Worm (Caenorhabditis elegans) whole organism, L3 larva: Measurements from ENCODE around the gene sma-1.

Experiments
- R02D3.7 ChIP-seq: fragments of 150-350 bp; optimal IDR thresholded peaks from 2 replicates; lab custom pipeline; 2014; ENCODE audit warnings: missing biosample characterization, missing genetic modification characterization
- ZK546.5 ChIP-seq: sonication (generic microtip); optimal IDR thresholded peaks from 2 replicates; lab custom pipeline; 2017; ENCODE audit warnings: missing biosample characterization, missing genetic modification characterization
- ama-1 ChIP-seq: fragments of 150-350 bp; optimal IDR thresholded peaks from 2 replicates; lab custom pipeline; 2018
- ceh-28 ChIP-seq: fragments of 150-350 bp; optimal IDR thresholded peaks from 2 replicates; lab custom pipeline; 2014; ENCODE audit warnings: missing biosample characterization, missing genetic modification reagents, missing genetic modification characterization
- ceh-82 ChIP-seq: fragments of 150-350 bp; optimal IDR thresholded peaks from 2 replicates; lab custom pipeline; 2014; ENCODE audit warnings: missing biosample characterization, missing genetic modification characterization
- daf-12 ChIP-seq: fragments of 150-350 bp; optimal IDR thresholded peaks from 2 replicates; lab custom pipeline; 2014; ENCODE audit warnings: missing biosample characterization, missing genetic modification reagents, missing genetic modification characterization
- egl-27 ChIP-seq: sonication (generic microtip); optimal IDR thresholded peaks from 4 replicates; lab custom pipeline; 2017; ENCODE audit warnings: missing biosample characterization, missing genetic modification reagents, missing genetic modification characterization
- egl-5 ChIP-seq: fragments of 150-350 bp; optimal IDR thresholded peaks from 2 replicates; lab custom pipeline; 2017; ENCODE audit warnings: missing biosample characterization, missing genetic modification reagents, missing genetic modification characterization, inconsistent platforms
- elt-1 ChIP-seq: fragments of 150-350 bp; optimal IDR thresholded peaks from 2 replicates; lab custom pipeline; 2014; ENCODE audit warnings: missing biosample characterization, missing genetic modification characterization
- elt-2 ChIP-seq: sonication (generic microtip); optimal IDR thresholded peaks from 2 replicates; lab custom pipeline; 2016; ENCODE audit warnings: missing genetic modification reagents, mild to moderate bottlenecking, missing genetic modification characterization, missing compliant biosample characterization
- elt-3 ChIP-seq, 3 experiments: fragments of 150-350 bp in 1 of 3; sonication (generic microtip) in 2 of 3; optimal IDR thresholded peaks; 2 replicates in 2 of 3; 4 replicates in 1 of 3; lab custom pipeline; 2014 to 2017; ENCODE audit warnings: missing biosample characterization in 3 of 3, missing genetic modification characterization in 3 of 3
- eor-1 ChIP-seq, 2 experiments: fragments of 150-350 bp; optimal IDR thresholded peaks; 2 replicates each; lab custom pipeline; 2014 to 2018; ENCODE audit warnings: missing biosample characterization in 2 of 2, missing genetic modification characterization in 2 of 2
- fkh-10 ChIP-seq: sonication (generic microtip); optimal IDR thresholded peaks from 2 replicates; lab custom pipeline; 2017; ENCODE audit warnings: missing biosample characterization, missing genetic modification reagents, missing genetic modification characterization
- fkh-2 ChIP-seq: fragments of 150-350 bp; optimal IDR thresholded peaks from 2 replicates; lab custom pipeline; 2014; ENCODE audit warnings: missing biosample characterization, missing genetic modification reagents, missing genetic modification characterization
- jun-1 ChIP-seq: fragments of 150-350 bp; optimal IDR thresholded peaks from 2 replicates; lab custom pipeline; 2014; ENCODE audit warnings: missing biosample characterization, missing genetic modification reagents, missing genetic modification characterization
- lin-15B ChIP-seq: fragments of 150-350 bp; optimal IDR thresholded peaks from 2 replicates; lab custom pipeline; 2014; ENCODE audit warnings: missing biosample characterization, missing genetic modification characterization
- lin-39 ChIP-seq: fragments of 150-350 bp; optimal IDR thresholded peaks from 2 replicates; lab custom pipeline; 2018; ENCODE audit warnings: missing biosample characterization, missing genetic modification reagents, missing genetic modification characterization
- lsy-12 ChIP-seq: sonication (generic microtip); optimal IDR thresholded peaks from 2 replicates; lab custom pipeline; 2016; ENCODE audit warnings: mild to moderate bottlenecking, missing genetic modification characterization, missing compliant biosample characterization
- mdl-1 ChIP-seq: fragments of 150-350 bp; optimal IDR thresholded peaks from 2 replicates; lab custom pipeline; 2014; ENCODE audit warnings: missing biosample characterization, missing genetic modification characterization
- mml-1 ChIP-seq: fragments of 150-350 bp; sonication (generic microtip); optimal IDR thresholded peaks from 3 replicates; lab custom pipeline; 2014; ENCODE audit warnings: missing biosample characterization, missing genetic modification characterization
- nfya-1 ChIP-seq: sonication (generic microtip); optimal IDR thresholded peaks from 2 replicates; lab custom pipeline; 2017; ENCODE audit warnings: missing genetic modification characterization, mild to moderate bottlenecking, missing compliant biosample characterization, antibody characterized with exemption, moderate library complexity; ENCODE audit not compliant: insufficient read depth
- nhr-11 ChIP-seq: fragments of 150-350 bp; optimal IDR thresholded peaks from 2 replicates; lab custom pipeline; 2014; ENCODE audit warnings: missing biosample characterization, missing genetic modification characterization
- nhr-12 ChIP-seq: fragments of 150-350 bp; optimal IDR thresholded peaks from 2 replicates; lab custom pipeline; 2014; ENCODE audit warnings: missing biosample characterization, missing genetic modification characterization
- nhr-23 ChIP-seq: fragments of 150-350 bp; optimal IDR thresholded peaks from 2 replicates; lab custom pipeline; 2014; ENCODE audit warnings: missing biosample characterization, missing genetic modification reagents, missing genetic modification characterization
- nhr-237 ChIP-seq: fragments of 150-350 bp; optimal IDR thresholded peaks from 2 replicates; lab custom pipeline; 2014; ENCODE audit warnings: missing biosample characterization, missing genetic modification characterization
- nhr-25 ChIP-seq: sonication (generic microtip); optimal IDR thresholded peaks from 2 replicates; lab custom pipeline; 2017; ENCODE audit warnings: missing biosample characterization, missing genetic modification characterization
- nhr-43 ChIP-seq: sonication (generic microtip); optimal IDR thresholded peaks from 2 replicates; lab custom pipeline; 2016; ENCODE audit warnings: mild to moderate bottlenecking, missing genetic modification characterization, missing compliant biosample characterization; ENCODE audit not compliant: poor library complexity, severe bottlenecking
- nhr-76 ChIP-seq: fragments of 150-350 bp; sonication (generic microtip); optimal IDR thresholded peaks from 5 replicates; lab custom pipeline; 2014; ENCODE audit warnings: missing biosample characterization, missing genetic modification characterization
- nhr-77 ChIP-seq: fragments of 150-350 bp; optimal IDR thresholded peaks from 2 replicates; lab custom pipeline; 2014; ENCODE audit warnings: missing biosample characterization, missing genetic modification characterization
- pha-4 ChIP-seq: fragments of 150-350 bp; optimal IDR thresholded peaks from 2 replicates; lab custom pipeline; 2014; ENCODE audit warnings: missing biosample characterization, missing genetic modification reagents, missing genetic modification characterization
- pqm-1 ChIP-seq: fragments of 150-350 bp; optimal IDR thresholded peaks from 2 replicates; lab custom pipeline; 2017; ENCODE audit warnings: missing biosample characterization, missing genetic modification characterization, inconsistent platforms
- sea-2 ChIP-seq: fragments of 150-350 bp; sonication (generic microtip); optimal IDR thresholded peaks from 4 replicates; lab custom pipeline; 2014; ENCODE audit warnings: missing biosample characterization, missing genetic modification reagents, missing genetic modification characterization
- skn-1 ChIP-seq: fragments of 150-350 bp; optimal IDR thresholded peaks from 2 replicates; lab custom pipeline; 2014; ENCODE audit warnings: missing biosample characterization, missing genetic modification characterization
- snpc-4 ChIP-seq: fragments of 150-350 bp; optimal IDR thresholded peaks from 2 replicates; lab custom pipeline; 2014; ENCODE audit warnings: missing biosample characterization, missing genetic modification characterization
- unc-39 ChIP-seq: sonication (generic microtip); optimal IDR thresholded peaks from 4 replicates; lab custom pipeline; 2017; ENCODE audit warnings: missing biosample characterization, missing genetic modification characterization
- zag-1 ChIP-seq: fragments of 150-350 bp; optimal IDR thresholded peaks from 2 replicates; lab custom pipeline; 2014; ENCODE audit warnings: missing biosample characterization, missing genetic modification characterization
- ztf-4 ChIP-seq: fragments of 150-350 bp; optimal IDR thresholded peaks from 2 replicates; lab custom pipeline; 2014; ENCODE audit warnings: missing biosample characterization, missing genetic modification characterization

sma-1 gene

DNA sequence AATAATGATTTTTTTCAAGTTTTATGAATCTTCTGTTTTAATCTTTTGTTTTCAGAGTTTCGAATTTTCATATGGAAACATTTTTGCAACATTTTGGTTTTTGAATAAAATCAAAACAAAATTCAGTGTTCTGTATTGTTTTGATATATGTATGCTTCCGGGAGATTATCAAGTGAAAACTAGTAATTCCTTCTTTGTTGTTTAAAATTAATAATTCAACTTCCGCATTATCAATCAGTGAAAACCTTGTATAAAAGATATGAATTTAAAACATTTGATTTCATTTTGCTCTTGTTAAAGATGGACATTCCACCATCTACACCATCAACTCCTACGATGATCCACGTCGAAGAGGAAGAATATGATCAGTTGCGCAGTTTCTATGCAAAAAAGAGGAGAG, 19.5 kb upstream of the sma-1 start, which contains the start of gene sulp-5:
TSS of gene sulp-5 (plus strand) at position 301 of the 400 bp plus-strand sequence.
- TF ChIP-seq egl-5 (tag; lab: Kevin White, UChicago), result no peak
- TF ChIP-seq ceh-28 (tag; lab: Kevin White, UChicago), result no peak
- TF ChIP-seq nhr-237 (tag; lab: Kevin White, UChicago), result no peak
- no peak for TF ChIP-seq lin-39
- no peak for TF ChIP-seq nhr-11
- TF ChIP-seq egl-27 (tag; lab: Kevin White, UChicago), result no peak
- TF ChIP-seq skn-1 (tag; lab: Kevin White, UChicago), result no peak
- TF ChIP-seq R02D3.7, result no peak

DNA sequence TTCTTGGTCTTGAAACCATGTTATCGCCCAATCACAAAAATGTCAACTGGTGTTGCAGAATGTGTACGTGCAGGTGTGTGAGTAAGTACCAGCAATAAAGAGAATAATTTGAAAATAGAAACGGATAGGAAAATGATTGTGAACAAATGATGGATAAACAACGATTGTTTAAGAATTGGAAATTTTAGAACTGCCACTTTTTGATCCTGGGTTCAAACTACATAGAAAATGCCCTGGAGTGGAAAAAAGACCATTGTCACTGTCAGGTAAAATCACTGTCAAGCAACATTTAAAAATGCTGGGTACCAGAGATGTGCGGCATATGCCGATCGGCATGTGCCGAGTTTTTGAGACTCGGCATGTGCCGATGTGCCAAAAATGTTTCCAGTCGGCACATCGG, 16.0 kb upstream of the sma-1 start:
- TF ChIP-seq zag-1 (tag; lab: Kevin White, UChicago) (no peak), snpc-4 (tag; lab: Kevin White, UChicago) (no peak), daf-12 (tag; lab: Kevin White, UChicago) (no peak), elt-3 (tag; optimal IDR thresholded peaks at IDR 0.05; lab: Kevin White, UChicago) (no peak), fkh-2 (tag; lab: Kevin White, UChicago) (no peak), ceh-82 (tag; lab: Kevin White, UChicago) (no peak), lin-15B (tag; lab: Kevin White, UChicago) (no peak), ZK546.5 (tag; lab: Kevin White, UChicago) (no peak), elt-2 (tag; lab: Kevin White, UChicago) (no peak), mdl-1 (tag; lab: Kevin White, UChicago) (no peak), sea-2 (no peak), skn-1 (tag; lab: Kevin White, UChicago) (no peak)
- TF ChIP-seq, all 47 proteins: peak for 0

DNA sequence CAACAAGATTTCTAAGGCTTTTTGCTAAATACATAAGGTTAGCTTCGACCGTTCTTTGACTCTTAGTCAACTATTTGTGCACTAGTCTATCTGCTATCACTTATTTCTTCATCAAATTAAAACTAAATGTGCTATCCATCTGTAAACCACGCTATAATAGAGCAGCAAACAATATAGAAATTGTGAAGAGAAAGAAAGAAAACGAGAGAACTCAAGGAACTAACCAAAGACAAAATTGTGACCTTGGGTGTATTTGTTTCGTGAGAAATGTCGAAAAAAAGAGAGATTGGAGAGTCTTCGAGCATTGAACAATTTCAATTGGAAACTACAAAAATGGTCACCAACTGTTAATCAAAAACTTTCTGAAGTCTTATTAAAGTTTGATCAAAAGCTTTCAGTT, 14.2 kb upstream of the sma-1 start:
- TF ChIP-seq jun-1 (tag; lab: Kevin White, UChicago) (peak; percentile 39), pha-4 (peak; percentile 73), sea-2 (no peak), eor-1 (tag; optimal IDR thresholded peaks at IDR 0.05; lab: Kevin White, UChicago) (no peak), pqm-1 (peak; percentile 94), elt-2 (tag; lab: Kevin White, UChicago) (peak; percentile 32)

DNA sequence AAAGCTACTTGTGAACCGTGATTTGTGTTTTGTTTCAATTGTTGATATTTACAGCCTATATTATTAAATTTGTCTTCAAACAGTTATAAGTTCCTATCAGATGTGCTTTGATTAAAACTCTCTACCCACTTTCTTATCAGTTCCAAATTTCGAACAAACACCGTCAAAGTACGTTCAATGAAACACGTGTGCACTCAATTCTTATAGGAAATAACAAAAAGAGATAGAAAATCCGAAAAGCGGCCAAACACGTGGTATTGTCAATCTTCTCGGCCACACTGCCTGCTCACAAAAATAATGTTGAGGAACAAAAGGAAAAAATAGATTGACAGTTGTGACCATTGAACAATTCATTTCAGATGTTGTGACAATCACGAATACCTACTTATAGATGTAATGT, 13.3 kb upstream of the sma-1 start:
- no peak for TF ChIP-seq unc-39
- TF ChIP-seq nhr-25, result no peak
- TF ChIP-seq daf-12 (tag; lab: Kevin White, UChicago), result no peak
- TF ChIP-seq ama-1 (lab: Kevin White, UChicago), result peak; percentile 86
- TF ChIP-seq egl-27 (tag; lab: Kevin White, UChicago), result no peak
- TF ChIP-seq elt-1 (tag; lab: Kevin White, UChicago), result no peak
- no peak for TF ChIP-seq nhr-77 (tag; lab: Kevin White, UChicago)
- no peak for TF ChIP-seq sea-2
- no peak for TF ChIP-seq ceh-28 (tag; lab: Kevin White, UChicago)
- TF ChIP-seq ztf-4 (tag; lab: Kevin White, UChicago), result no peak
- peak; percentile 59 for TF ChIP-seq nhr-23 (tag; lab: Kevin White, UChicago)
- no peak for TF ChIP-seq nhr-237 (tag; lab: Kevin White, UChicago)
- TF ChIP-seq mdl-1 (tag; lab: Kevin White, UChicago), result peak; percentile 47
- TF ChIP-seq pqm-1, result peak; percentile 91
- TF ChIP-seq fkh-2 (tag; lab: Kevin White, UChicago), result no peak
- TF ChIP-seq elt-3 (tag; optimal IDR thresholded peaks at IDR 0.05; lab: Kevin White, UChicago), result no peak
- TF ChIP-seq nhr-11, result no peak
- peak; percentile 27 for TF ChIP-seq nfya-1 (tag; lab: Kevin White, UChicago)
- peak; percentile 85 for TF ChIP-seq elt-2 (tag; lab: Kevin White, UChicago)
- TF ChIP-seq nhr-76 (tag; lab: Kevin White, UChicago), result no peak
- no peak for TF ChIP-seq nhr-12 (tag; lab: Kevin White, UChicago)
- TF ChIP-seq zag-1 (tag; lab: Kevin White, UChicago), result no peak
- TF ChIP-seq jun-1 (tag; lab: Kevin White, UChicago), result peak; percentile 93
- peak; percentile 85 for TF ChIP-seq pha-4
- no peak for TF ChIP-seq lsy-12 (tag; lab: Kevin White, UChicago)
- peak; percentile 2 for TF ChIP-seq lin-39
- TF ChIP-seq nhr-43 (tag; lab: Kevin White, UChicago), result peak; percentile 68
- no peak for TF ChIP-seq ceh-82 (tag; lab: Kevin White, UChicago)
- no peak for TF ChIP-seq fkh-10 (GFP tag; lab: Kevin White, UChicago)
- TF ChIP-seq mml-1 (tag; lab: Kevin White, UChicago), result no peak
- TF ChIP-seq snpc-4 (tag; lab: Kevin White, UChicago), result no peak
- no peak for TF ChIP-seq egl-5 (tag; lab: Kevin White, UChicago)
- TF ChIP-seq, all 47 proteins: peak for 10
